Worm (Caenorhabditis elegans): ENCODE results near the gene fbxb-84.
"Not testable (repeated sequence)": the region's sequence is repeated elsewhere in the genome, so short reads cannot be mapped to it uniquely, and the experiment has no call there.

The fbxb-84 gene

ce11 chrIII:124478-124877 lies 21.8 kb downstream of the fbxb-84 start, which contains the start of gene pals-23:
Gene pals-23, plus strand, starts transcription at chrIII:124778.
- no peak for TF ChIP-seq nhr-67 (tag; optimal IDR thresholded peaks at IDR 0.05)
- no peak for TF ChIP-seq elt-1 (tag; optimal IDR thresholded peaks at IDR 0.05)
- TF ChIP-seq lin-39 (tag; optimal IDR thresholded peaks at IDR 0.05) = no peak
- TF ChIP-seq egl-5 (tag; optimal IDR thresholded peaks at IDR 0.05) = no peak
- TF ChIP-seq nfya-1 (tag; optimal IDR thresholded peaks at IDR 0.05; ENCODE audit: insufficient read depth) = no peak
- no peak for TF ChIP-seq sea-2 (GFP tag; optimal IDR thresholded peaks at IDR 0.05)
- no peak for TF ChIP-seq nhr-76 (tag; optimal IDR thresholded peaks at IDR 0.05)
- TF ChIP-seq nhr-237 (tag; optimal IDR thresholded peaks at IDR 0.05) = no peak
- TF ChIP-seq nhr-43 (tag; optimal IDR thresholded peaks at IDR 0.05; ENCODE audit: poor library complexity, severe bottlenecking) = no peak
- no peak for TF ChIP-seq ztf-4 (tag; optimal IDR thresholded peaks at IDR 0.05)
- TF ChIP-seq ceh-28 (tag; optimal IDR thresholded peaks at IDR 0.05) = no peak
- no peak for TF ChIP-seq ama-1 (optimal IDR thresholded peaks at IDR 0.05)
- no peak for TF ChIP-seq nhr-11 (tag; optimal IDR thresholded peaks at IDR 0.05)

ce11 chrIII:121983-122449 lies 24.3 kb downstream of the fbxb-84 start, which contains the start of gene C29F9.12:
Gene C29F9.12, minus strand, starts transcription at chrIII:122033.
- not testable (repeated sequence) for TF ChIP-seq nhr-77, elt-3, elt-2 (tag; optimal IDR thresholded peaks at IDR 0.05)

- no peak for TF ChIP-seq unc-39 (tag; optimal IDR thresholded peaks at IDR 0.05)
- no peak for TF ChIP-seq nhr-77 (tag; optimal IDR thresholded peaks at IDR 0.05)
- peak; percentile 58 for TF ChIP-seq pha-4 (tag; optimal IDR thresholded peaks at IDR 0.05)
- TF ChIP-seq jun-1 (tag; optimal IDR thresholded peaks at IDR 0.05) = peak; percentile 46
- TF ChIP-seq pqm-1 (tag; optimal IDR thresholded peaks at IDR 0.05) = peak; percentile 87
- TF ChIP-seq lin-39 (tag; optimal IDR thresholded peaks at IDR 0.05) = no peak
- peak; percentile 84 for TF ChIP-seq elt-2 (tag; optimal IDR thresholded peaks at IDR 0.05)
- TF ChIP-seq ceh-82 (tag; optimal IDR thresholded peaks at IDR 0.05) = no peak
- no peak for TF ChIP-seq zag-1 (tag; optimal IDR thresholded peaks at IDR 0.05)
- TF ChIP-seq snpc-4 (tag; optimal IDR thresholded peaks at IDR 0.05) = no peak
- no peak for TF ChIP-seq mdl-1 (tag; optimal IDR thresholded peaks at IDR 0.05)
- TF ChIP-seq ceh-16 (tag; optimal IDR thresholded peaks at IDR 0.05) = no peak
- no peak for TF ChIP-seq skn-1 (tag; optimal IDR thresholded peaks at IDR 0.05)
Measured at ce11 chrIII:120199-120598, 26.1 kb downstream of the fbxb-84 start, which contains the start of gene pals-24. Gene pals-24, plus strand, starts transcription at chrIII:120435.

- TF ChIP-seq nhr-23 (tag; optimal IDR thresholded peaks at IDR 0.05) (no peak), ceh-28 (tag; optimal IDR thresholded peaks at IDR 0.05) (no peak), mml-1 (tag; optimal IDR thresholded peaks at IDR 0.05) (no peak), ZK546.5 (tag; optimal IDR thresholded peaks at IDR 0.05) (no peak), nhr-25 (tag; optimal IDR thresholded peaks at IDR 0.05) (no peak), nhr-67 (tag; optimal IDR thresholded peaks at IDR 0.05) (no peak), pqm-1 (tag; optimal IDR thresholded peaks at IDR 0.05) (no peak), lsy-12 (tag; optimal IDR thresholded peaks at IDR 0.05) (no peak), fkh-10 (GFP tag; optimal IDR thresholded peaks at IDR 0.05) (no peak), fos-1 (tag; optimal IDR thresholded peaks at IDR 0.05) (no peak)
Measured at ce11 chrIII:117857-118256, 28.4 kb downstream of the fbxb-84 start.

- TF ChIP-seq lin-39 (tag; optimal IDR thresholded peaks at IDR 0.05) = no peak
- TF ChIP-seq nhr-23 (tag; optimal IDR thresholded peaks at IDR 0.05) = no peak
- TF ChIP-seq snpc-4 (tag; optimal IDR thresholded peaks at IDR 0.05) = no peak
- no peak for TF ChIP-seq nhr-76 (tag; optimal IDR thresholded peaks at IDR 0.05)
- TF ChIP-seq sea-2 (GFP tag; optimal IDR thresholded peaks at IDR 0.05) = no peak
Measured at ce11 chrIII:117210-117609, 29.1 kb downstream of the fbxb-84 start, which contains the start of gene C29F9.5. Gene C29F9.5, plus strand, starts transcription at chrIII:117510.

- no peak for TF ChIP-seq nhr-67 (tag; optimal IDR thresholded peaks at IDR 0.05)
- no peak for TF ChIP-seq ceh-28 (tag; optimal IDR thresholded peaks at IDR 0.05)
- TF ChIP-seq nhr-25 (tag; optimal IDR thresholded peaks at IDR 0.05) = no peak
- no peak for TF ChIP-seq nhr-43 (tag; optimal IDR thresholded peaks at IDR 0.05; ENCODE audit: poor library complexity, severe bottlenecking)
- TF ChIP-seq sea-2 (GFP tag; optimal IDR thresholded peaks at IDR 0.05) = no peak
- no peak for TF ChIP-seq tbx-2 (tag; optimal IDR thresholded peaks at IDR 0.05)
- TF ChIP-seq egl-27 (tag; optimal IDR thresholded peaks at IDR 0.05) = no peak
- TF ChIP-seq nhr-11 (tag; optimal IDR thresholded peaks at IDR 0.05) = no peak
- TF ChIP-seq egl-5 (tag; optimal IDR thresholded peaks at IDR 0.05) = no peak
- no peak for TF ChIP-seq mdl-1 (tag; optimal IDR thresholded peaks at IDR 0.05)
- TF ChIP-seq nhr-76 (tag; optimal IDR thresholded peaks at IDR 0.05) = no peak
- TF ChIP-seq pha-4 (tag; optimal IDR thresholded peaks at IDR 0.05) = no peak
- TF ChIP-seq ceh-9 (tag; optimal IDR thresholded peaks at IDR 0.05) = no peak
- TF ChIP-seq nhr-77 (tag; optimal IDR thresholded peaks at IDR 0.05) = no peak
- TF ChIP-seq zag-1 (tag; optimal IDR thresholded peaks at IDR 0.05) = no peak
Measured at ce11 chrIII:114603-115002, 31.7 kb downstream of the fbxb-84 start, which contains the start of gene C29F9.6. Gene C29F9.6, plus strand, starts transcription at chrIII:114903.

Data from whole organism, L3 larva.